Worm (Caenorhabditis elegans): ENCODE measurements around the gene C56A3.5.

- TF ChIP-seq flt-1 (GFP tag; IDR thresholded peaks at IDR 0.05) (no peak), ref-1 (GFP tag; conservative IDR thresholded peaks at IDR 0.05) (no peak), ztf-23 (GFP tag; IDR thresholded peaks at IDR 0.05) (no peak)
Observed at ce11 chrV:13562748-13563147, 11.0 kb downstream of the C56A3.5 start.
